Worm (Caenorhabditis elegans) whole organism, early embryonic: ENCODE measurements around the gene F13E9.19.

Experiments
- B0310.2 ChIP-seq: sonication (generic microtip); optimal IDR thresholded peaks from 2 replicates; lab custom pipeline; 2016; ENCODE audit warnings: mild to moderate bottlenecking, missing genetic modification characterization, missing compliant biosample characterization
- ama-1 ChIP-seq: fragments of 150-350 bp; optimal IDR thresholded peaks from 2 replicates; lab custom pipeline; 2014
- ceh-36 ChIP-seq: sonication (generic microtip); optimal IDR thresholded peaks from 2 replicates; lab custom pipeline; 2016; ENCODE audit warnings: missing genetic modification characterization, inconsistent platforms, missing compliant biosample characterization
- ets-7 ChIP-seq: sonication (generic microtip); optimal IDR thresholded peaks from 2 replicates; lab custom pipeline; 2016; ENCODE audit warnings: missing genotype, missing genetic modification characterization, missing compliant biosample characterization
- flt-1 ChIP-seq: fragments of 200-800 bp; sonication (Bioruptor generic); IDR thresholded peaks from 2 replicates; pipeline ENCODE4 v1.3.6; 2022; ENCODE audit warnings: missing genetic modification characterization, missing compliant biosample characterization
- hmg-4 ChIP-seq: fragments of 200-800 bp; sonication (Bioruptor generic); optimal IDR thresholded peaks from 2 replicates; lab custom pipeline; 2018; ENCODE audit warnings: mild to moderate bottlenecking, missing genetic modification characterization, missing compliant biosample characterization
- sea-1 ChIP-seq: fragments of 200-800 bp; sonication (Bioruptor generic); conservative IDR thresholded peaks from 2 replicates; pipeline ENCODE4 v1.3.6; 2022; ENCODE audit warnings: missing genetic modification characterization, missing compliant biosample characterization
- tbx-11 ChIP-seq: fragments of 200-800 bp; sonication (Bioruptor generic); IDR thresholded peaks from 2 replicates; pipeline ENCODE4 v1.3.6; 2022; ENCODE audit warnings: missing genetic modification characterization, missing compliant biosample characterization
- tbx-37 ChIP-seq: fragments of 200-800 bp; sonication (Bioruptor generic); conservative IDR thresholded peaks from 2 replicates; pipeline ENCODE4 v1.3.6; 2022; ENCODE audit warnings: missing genetic modification reagents, missing genetic modification characterization, missing compliant biosample characterization

F13E9.19 gene

ce11 chrIV:10936906-10937540 is 37.8 kb downstream of the F13E9.19 start, which contains the start of gene fic-1:
Gene fic-1 (plus strand): TSS chrIV:10937454.
- no peak for TF ChIP-seq sea-1
- no peak for TF ChIP-seq ets-7

ce11 chrIV:10948797-10949196 is 49.6 kb downstream of the F13E9.19 start, which contains the start of gene Y69E1A.1:
Gene Y69E1A.1 (minus strand): TSS chrIV:10948897.
- TF ChIP-seq ceh-36 (tag; lab: Kevin White, UChicago) = no peak
- no peak for TF ChIP-seq hmg-4 (GFP tag; lab: Kevin White, UChicago)
- no peak for TF ChIP-seq flt-1
- no peak for TF ChIP-seq ama-1 (lab: Kevin White, UChicago)
- no peak for TF ChIP-seq tbx-11 (GFP tag; lab: Robert Waterston, UW)
- TF ChIP-seq B0310.2 (tag; lab: Kevin White, UChicago) = no peak
- no peak for TF ChIP-seq tbx-37 (GFP tag; lab: Robert Waterston, UW)
